Worm (Caenorhabditis elegans): ENCODE results near the gene hlh-8.

ce11 chrX:8089266-8089909, 26.9 kb upstream of the hlh-8 start:
- no peak for TF ChIP-seq unc-42 (tag; optimal IDR thresholded peaks at IDR 0.05)
- TF ChIP-seq ceh-9 (tag; optimal IDR thresholded peaks at IDR 0.05), result no peak
- no peak for TF ChIP-seq rnt-1 (tag; optimal IDR thresholded peaks at IDR 0.05)
- no peak for TF ChIP-seq ttx-3 (tag; optimal IDR thresholded peaks at IDR 0.05)
- no peak for TF ChIP-seq ama-1 (optimal IDR thresholded peaks at IDR 0.05)
- no peak for TF ChIP-seq sox-4 (tag; optimal IDR thresholded peaks at IDR 0.05)
- no peak for TF ChIP-seq fax-1 (tag; optimal IDR thresholded peaks at IDR 0.05)
- TF ChIP-seq pha-4 (tag; optimal IDR thresholded peaks at IDR 0.05), result no peak
- no peak for TF ChIP-seq zip-5 (tag; optimal IDR thresholded peaks at IDR 0.05)
- no peak for TF ChIP-seq K02D7.2 (tag; optimal IDR thresholded peaks at IDR 0.05)
- no peak for TF ChIP-seq K09A11.1 (tag; optimal IDR thresholded peaks at IDR 0.05; ENCODE audit: insufficient read depth)
- no peak for TF ChIP-seq ets-4 (tag; optimal IDR thresholded peaks at IDR 0.05)
- no peak for TF ChIP-seq pat-9 (tag; optimal IDR thresholded peaks at IDR 0.05)
